Worm (Caenorhabditis elegans): ENCODE data around the gene B0222.5.

- TF ChIP-seq elt-2 (tag; optimal IDR thresholded peaks at IDR 0.05) (no peak), nhr-12 (tag; optimal IDR thresholded peaks at IDR 0.05) (no peak), isw-1 (GFP tag; IDR thresholded peaks at IDR 0.05) (no peak), pqm-1 (tag; optimal IDR thresholded peaks at IDR 0.05) (no peak), fkh-10 (GFP tag; optimal IDR thresholded peaks at IDR 0.05) (no peak), lin-13 (GFP tag; optimal IDR thresholded peaks at IDR 0.05) (no peak), nhr-28 (tag; optimal IDR thresholded peaks at IDR 0.05) (no peak), efl-1 (optimal IDR thresholded peaks at IDR 0.05) (no peak), efl-1 (GFP tag; optimal IDR thresholded peaks at IDR 0.05 in 1 of 2) (no peak), nhr-11 (tag; optimal IDR thresholded peaks at IDR 0.05) (no peak), nhr-76 (tag; optimal IDR thresholded peaks at IDR 0.05) (no peak)
Observed at ce11 chrV:9141297-9141696, 13.4 kb downstream of the B0222.5 start, which contains the start of gene pitr-3.

Measured in whole organism, L1 larva.